Fruit fly (Drosophila melanogaster) whole organism, wandering third instar larva: ENCODE data around the gene miple2.

ENCODE experiments used
- Abd-B ChIP-seq: fragments of >200 bp; optimal IDR thresholded peaks from 2 replicates; lab custom pipeline; 2017; ENCODE audit warnings: missing biosample characterization, missing genetic modification characterization
- CG32264 ChIP-seq: fragments of 200-800 bp; sonication (Bioruptor generic); optimal IDR thresholded peaks from 2 replicates; lab custom pipeline; 2016; ENCODE audit warnings: missing biosample characterization, missing genetic modification characterization
- CG9705 ChIP-seq: fragments of 200-800 bp; sonication (Bioruptor generic); optimal IDR thresholded peaks from 2 replicates; lab custom pipeline; 2018; ENCODE audit warnings: missing biosample characterization, mild to moderate bottlenecking, missing genetic modification characterization
- CrebA ChIP-seq: fragments of 200-800 bp; sonication (Bioruptor generic); optimal IDR thresholded peaks from 2 replicates; lab custom pipeline; 2016; ENCODE audit warnings: missing biosample characterization, mild to moderate bottlenecking, missing genetic modification characterization, borderline replicate concordance
- Dfd ChIP-seq: fragments of >200 bp; optimal IDR thresholded peaks from 2 replicates; lab custom pipeline; 2017; ENCODE audit warnings: missing biosample characterization, missing genetic modification characterization
- Dif ChIP-seq: fragments of 200-275, 200-300 bp; sonication (Bioruptor generic); optimal IDR thresholded peaks from 2 replicates; lab custom pipeline; 2018; ENCODE audit warnings: missing biosample characterization, missing genetic modification characterization; ENCODE audit not compliant: partially characterized antibody
- GATAd ChIP-seq: sonication (Bioruptor generic); optimal IDR thresholded peaks from 2 replicates; lab custom pipeline; 2016; ENCODE audit warnings: missing biosample characterization, missing genetic modification characterization
- HLH106 ChIP-seq: fragments of 200-800 bp; optimal IDR thresholded peaks from 3 replicates; lab custom pipeline; 2019; ENCODE audit warnings: missing biosample characterization, mild to moderate bottlenecking, missing genetic modification characterization, moderate library complexity
- Hnf4 ChIP-seq: fragments of 200-800 bp; sonication (Bioruptor generic); optimal IDR thresholded peaks from 2 replicates; lab custom pipeline; 2016; ENCODE audit warnings: missing biosample characterization, mild to moderate bottlenecking, missing genetic modification characterization
- Hr78 ChIP-seq: fragments of >200 bp; optimal IDR thresholded peaks from 2 replicates; lab custom pipeline; 2017; ENCODE audit warnings: missing biosample characterization, missing genetic modification characterization
- Hr83 ChIP-seq: fragments of 200-300 bp; sonication (Bioruptor generic); optimal IDR thresholded peaks from 2 replicates; lab custom pipeline; 2016; ENCODE audit warnings: missing biosample characterization, mild to moderate bottlenecking, missing genetic modification characterization, moderate library complexity; ENCODE audit not compliant: poor library complexity, severe bottlenecking
- Jra ChIP-seq: sonication (Bioruptor generic); optimal IDR thresholded peaks from 2 replicates; lab custom pipeline; 2016; ENCODE audit warnings: missing biosample characterization, missing genetic modification characterization
- Mio ChIP-seq: sonication (Bioruptor generic); optimal IDR thresholded peaks from 2 replicates; lab custom pipeline; 2016; ENCODE audit warnings: missing biosample characterization, missing genetic modification characterization
- Myc ChIP-seq: fragments of >200 bp; optimal IDR thresholded peaks from 2 replicates; lab custom pipeline; 2017
- N ChIP-seq: fragments of >200 bp; optimal IDR thresholded peaks from 2 replicates; lab custom pipeline; 2018; ENCODE audit warnings: missing biosample characterization, missing external identifiers, missing genetic modification characterization
- OdsH ChIP-seq: fragments of 200-800 bp; sonication (Bioruptor generic); optimal IDR thresholded peaks from 2 replicates; lab custom pipeline; 2016; ENCODE audit warnings: missing biosample characterization, mild to moderate bottlenecking, missing genetic modification characterization
- Rel ChIP-seq, 2 experiments: fragments of 200-800 bp; sonication (Bioruptor generic) in 1 of 2; optimal IDR thresholded peaks; 2 replicates in 1 of 2; 3 replicates in 1 of 2; lab custom pipeline; 2016 to 2019; ENCODE audit warnings: mild to moderate bottlenecking in 2 of 2, missing biosample characterization in 2 of 2, missing genetic modification characterization in 2 of 2, moderate library complexity in 1 of 2
- Sp1 ChIP-seq: fragments of 200-800 bp; sonication (Bioruptor generic); optimal IDR thresholded peaks from 3 replicates; lab custom pipeline; 2019; ENCODE audit warnings: missing biosample characterization, mild to moderate bottlenecking, missing genetic modification characterization, moderate library complexity
- Vsx2 ChIP-seq: fragments of 200-300, 225-300 bp; sonication (Bioruptor generic); optimal IDR thresholded peaks from 2 replicates; lab custom pipeline; 2018; ENCODE audit warnings: missing biosample characterization, missing genetic modification characterization; ENCODE audit not compliant: partially characterized antibody
- br ChIP-seq: fragments of 200-800 bp; sonication (Bioruptor generic); optimal IDR thresholded peaks from 2 replicates; lab custom pipeline; 2016; ENCODE audit warnings: missing biosample characterization, missing genetic modification characterization
- brk ChIP-seq: fragments of 200-800 bp; sonication (Bioruptor generic); optimal IDR thresholded peaks from 2 replicates; lab custom pipeline; 2016; ENCODE audit warnings: missing biosample characterization, mild to moderate bottlenecking, missing genetic modification characterization
- dl ChIP-seq, 2 experiments: fragments of 175-275, 200-275 bp in 1 of 2; fragments of 200-275 bp in 1 of 2; sonication (Bioruptor generic); optimal IDR thresholded peaks; lab custom pipeline; 2018; ENCODE audit warnings: mild to moderate bottlenecking in 2 of 2, missing biosample characterization in 2 of 2, missing genetic modification characterization in 2 of 2, moderate library complexity in 2 of 2; ENCODE audit not compliant: partially characterized antibody in 2 of 2, insufficient read depth in 1 of 2
- dmrt93B ChIP-seq: fragments of 200-800 bp; sonication (Bioruptor generic); optimal IDR thresholded peaks from 2 replicates; lab custom pipeline; 2018; ENCODE audit warnings: missing biosample characterization, mild to moderate bottlenecking, missing genetic modification characterization
- dsf ChIP-seq: sonication (Bioruptor generic); optimal IDR thresholded peaks from 2 replicates; lab custom pipeline; 2016; ENCODE audit warnings: missing biosample characterization, missing genetic modification characterization, borderline replicate concordance
- ey ChIP-seq: fragments of 200-800 bp; sonication (Bioruptor generic); optimal IDR thresholded peaks from 2 replicates; lab custom pipeline; 2016; ENCODE audit warnings: missing biosample characterization, missing genetic modification characterization
- foxo ChIP-seq, 2 experiments: fragments of 200-800 bp; sonication (Bioruptor generic); optimal IDR thresholded peaks; 2 replicates in 1 of 2; 3 replicates in 1 of 2; lab custom pipeline; 2016 to 2017; ENCODE audit warnings: missing biosample characterization in 2 of 2, missing genetic modification characterization in 2 of 2
- fru ChIP-seq: fragments of 200-800 bp; sonication (Bioruptor generic); optimal IDR thresholded peaks from 3 replicates; lab custom pipeline; 2016; ENCODE audit warnings: missing biosample characterization, mild to moderate bottlenecking, missing genetic modification characterization
- h ChIP-seq: fragments of 200-800 bp; sonication (Bioruptor generic); optimal IDR thresholded peaks from 3 replicates; lab custom pipeline; 2016; ENCODE audit warnings: missing biosample characterization, mild to moderate bottlenecking, missing genetic modification characterization
- jim ChIP-seq: fragments of 175-275, 200-325 bp; sonication (Bioruptor generic); optimal IDR thresholded peaks from 2 replicates; lab custom pipeline; 2016; ENCODE audit warnings: missing biosample characterization, mild to moderate bottlenecking, missing genetic modification characterization
- lola ChIP-seq: fragments of >200 bp; optimal IDR thresholded peaks from 2 replicates; lab custom pipeline; 2017; ENCODE audit warnings: missing biosample characterization, missing genetic modification characterization
- pan ChIP-seq: fragments of >200 bp; optimal IDR thresholded peaks from 2 replicates; lab custom pipeline; 2017
- psq ChIP-seq: fragments of 200-800 bp; sonication (Bioruptor generic); optimal IDR thresholded peaks from 3 replicates; lab custom pipeline; 2017; ENCODE audit warnings: missing biosample characterization, mild to moderate bottlenecking, missing genetic modification characterization, moderate library complexity
- rgr ChIP-seq: fragments of 200-800 bp; sonication (Bioruptor generic); optimal IDR thresholded peaks from 3 replicates; lab custom pipeline; 2016; ENCODE audit warnings: missing biosample characterization, mild to moderate bottlenecking, missing genetic modification characterization
- sage ChIP-seq: fragments of 200-800 bp; sonication (Bioruptor generic); optimal IDR thresholded peaks from 2 replicates; lab custom pipeline; 2016; ENCODE audit warnings: missing biosample characterization, mild to moderate bottlenecking, missing genetic modification characterization
- sv ChIP-seq: fragments of 200-800 bp; sonication (Bioruptor generic); optimal IDR thresholded peaks from 3 replicates; lab custom pipeline; 2016; ENCODE audit warnings: missing biosample characterization, missing genetic modification characterization
- tai ChIP-seq: sonication (Bioruptor generic); optimal IDR thresholded peaks from 2 replicates; lab custom pipeline; 2016; ENCODE audit warnings: missing biosample characterization, missing genetic modification characterization
- usp ChIP-seq: fragments of >200 bp; optimal IDR thresholded peaks from 2 replicates; lab custom pipeline; 2017; ENCODE audit warnings: missing biosample characterization, missing genetic modification characterization
- woc ChIP-seq: sonication (Bioruptor generic); optimal IDR thresholded peaks from 2 replicates; lab custom pipeline; 2016; ENCODE audit warnings: missing biosample characterization, mild to moderate bottlenecking, missing genetic modification characterization

The miple2 gene

DNA sequence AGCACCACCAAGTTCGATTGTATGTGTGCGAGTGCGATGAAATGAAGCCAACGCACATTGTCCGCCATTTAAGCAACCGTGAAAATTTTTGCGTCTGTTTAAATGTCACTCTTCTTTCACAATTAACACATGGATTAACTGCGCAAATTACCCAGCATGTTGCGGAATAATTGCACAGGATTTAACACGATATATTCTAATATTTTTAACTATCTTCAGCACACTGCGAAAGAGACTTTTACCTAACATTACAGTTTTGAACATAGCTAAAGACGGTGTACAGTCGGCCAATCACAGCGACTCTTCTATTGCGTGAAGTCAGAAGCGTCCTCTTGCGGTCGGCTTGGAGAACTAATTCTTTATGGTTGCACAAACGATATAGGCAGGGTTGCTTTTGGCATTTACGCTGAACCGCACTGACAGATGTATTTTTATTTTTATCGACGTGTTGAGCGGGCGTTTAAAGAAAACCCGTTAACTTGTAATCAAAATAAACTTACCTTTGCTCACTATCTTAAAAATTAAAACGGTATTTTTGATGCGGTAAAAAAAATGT is 24.3 kb upstream of the miple2 start:
- TF ChIP-seq foxo (GFP tag; optimal IDR thresholded peaks at IDR 0.05; lab: Kevin White, UChicago): no peak
- TF ChIP-seq Abd-B (GFP tag; lab: Kevin White, UChicago): no peak
- no peak for TF ChIP-seq Dfd
- no peak for TF ChIP-seq Myc (lab: Kevin White, UChicago)
- no peak for TF ChIP-seq pan (lab: Kevin White, UChicago)
- TF ChIP-seq br (GFP tag; lab: Kevin White, UChicago): no peak
- TF ChIP-seq ey (GFP tag; lab: Kevin White, UChicago): peak; percentile 11
- TF ChIP-seq CrebA (GFP tag; lab: Kevin White, UChicago): no peak
- peak; percentile 39 for TF ChIP-seq Hnf4 (GFP tag; lab: Kevin White, UChicago)
- no peak for TF ChIP-seq jim (GFP tag; lab: Kevin White, UChicago)
- TF ChIP-seq usp (GFP tag; lab: Kevin White, UChicago): no peak
- TF ChIP-seq Rel (GFP tag; optimal IDR thresholded peaks at IDR 0.05; lab: Kevin White, UChicago): no peak
- no peak for TF ChIP-seq Rel (tag; optimal IDR thresholded peaks at IDR 0.05; lab: Kevin White, UChicago)
- TF ChIP-seq woc: no peak
- no peak for TF ChIP-seq HLH106 (tag; lab: Kevin White, UChicago)
- TF ChIP-seq Mio: no peak
- TF ChIP-seq dsf (GFP tag; lab: Kevin White, UChicago): no peak
- TF ChIP-seq dl (GFP tag; optimal IDR thresholded peaks at IDR 0.05; lab: Kevin White, UChicago; ENCODE audit: insufficient read depth in 1 of 2, partially characterized antibody in 2 of 2): no peak
- no peak for TF ChIP-seq brk (GFP tag; lab: Kevin White, UChicago)
- TF ChIP-seq Dif: peak; percentile 68
- TF ChIP-seq psq: peak; percentile 12
- TF ChIP-seq Hr78 (GFP tag; lab: Kevin White, UChicago): no peak
- TF ChIP-seq fru (GFP tag; lab: Kevin White, UChicago): no peak
- peak; percentile 20 for TF ChIP-seq sv
- TF ChIP-seq dmrt93B (GFP tag; lab: Kevin White, UChicago): no peak
- no peak for TF ChIP-seq Sp1
- peak; percentile 57 for TF ChIP-seq Hr83
- TF ChIP-seq N: no peak
- TF ChIP-seq rgr: no peak
- TF ChIP-seq CG9705: peak; percentile 30
- no peak for TF ChIP-seq h (GFP tag; lab: Kevin White, UChicago)
- no peak for TF ChIP-seq lola (GFP tag; lab: Kevin White, UChicago)
- no peak for TF ChIP-seq sage (GFP tag; lab: Kevin White, UChicago)
- TF ChIP-seq OdsH (GFP tag; lab: Kevin White, UChicago): peak; percentile 27
- peak; percentile 9 for TF ChIP-seq CG32264 (GFP tag; lab: Kevin White, UChicago)
- TF ChIP-seq Jra (GFP tag; lab: Kevin White, UChicago): no peak
- peak; percentile 63 for TF ChIP-seq Vsx2 (GFP tag; lab: Kevin White, UChicago)
- TF ChIP-seq tai (GFP tag; lab: Kevin White, UChicago): peak; percentile 42
- no peak for TF ChIP-seq GATAd

DNA sequence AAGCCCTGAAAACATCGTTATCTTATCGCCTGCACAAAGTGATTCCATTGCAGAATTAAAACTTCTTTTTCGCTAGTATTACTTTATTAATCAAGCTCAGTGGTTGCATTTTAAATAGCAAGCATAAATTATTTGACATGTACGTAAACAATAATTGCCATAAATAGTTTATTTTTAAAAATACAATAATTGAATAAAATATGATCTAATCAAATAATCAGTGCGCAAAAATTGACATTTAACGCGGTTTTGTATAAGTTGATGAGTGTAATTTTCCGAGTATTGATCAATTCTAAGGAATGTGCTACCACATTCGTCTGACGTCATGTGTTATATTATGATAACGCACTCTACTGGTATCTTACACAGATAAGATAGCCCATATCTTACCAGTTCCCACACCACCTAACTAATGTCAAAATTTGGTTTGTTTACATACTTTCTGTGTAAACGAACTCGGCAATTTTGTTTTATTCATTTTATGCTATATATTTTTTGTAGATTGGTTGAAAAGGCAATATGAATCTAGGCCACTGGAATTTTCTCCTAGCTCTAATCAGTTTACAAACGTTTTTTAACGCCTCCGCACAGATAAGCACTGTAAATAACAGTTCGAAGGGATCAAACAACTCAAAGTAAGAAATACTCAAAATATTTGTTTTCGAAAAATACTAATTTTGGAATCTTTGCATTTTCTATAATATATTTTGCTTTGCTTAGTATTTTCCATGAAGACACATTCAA is 23.3 kb upstream of the miple2 start, which contains the start of gene mthl14:
Gene mthl14 (plus strand): TSS at position 10 of the 744 bp plus-strand sequence.
- TF ChIP-seq Hnf4 (GFP tag; lab: Kevin White, UChicago) (no peak), psq (no peak), N (no peak), pan (lab: Kevin White, UChicago) (no peak), sage (GFP tag; lab: Kevin White, UChicago) (no peak), GATAd (no peak), dmrt93B (GFP tag; lab: Kevin White, UChicago) (no peak), fru (GFP tag; lab: Kevin White, UChicago) (no peak), Rel (GFP tag; optimal IDR thresholded peaks at IDR 0.05; lab: Kevin White, UChicago) (no peak), Rel (tag; optimal IDR thresholded peaks at IDR 0.05; lab: Kevin White, UChicago) (no peak), br (GFP tag; lab: Kevin White, UChicago) (no peak), Vsx2 (GFP tag; lab: Kevin White, UChicago) (no peak), dsf (GFP tag; lab: Kevin White, UChicago) (no peak), OdsH (GFP tag; lab: Kevin White, UChicago) (no peak), Abd-B (GFP tag; lab: Kevin White, UChicago) (no peak), lola (GFP tag; lab: Kevin White, UChicago) (no peak), jim (GFP tag; lab: Kevin White, UChicago) (no peak), Mio (no peak), usp (GFP tag; lab: Kevin White, UChicago) (no peak), tai (GFP tag; lab: Kevin White, UChicago) (no peak), brk (GFP tag; lab: Kevin White, UChicago) (no peak)
